Fruit fly (Drosophila melanogaster) whole organism, embryonic: ENCODE measurements around the gene Tim17b2.

ENCODE experiments used
- ATbp ChIP-seq: fragments of 200-800 bp; sonication (Bioruptor generic); optimal IDR thresholded peaks from 2 replicates; lab custom pipeline; 2017; ENCODE audit warnings: missing biosample characterization, mild to moderate bottlenecking, missing genetic modification characterization, missing genetic modification reagents
- Atf3 ChIP-seq: fragments of 200-800 bp; sonication (Bioruptor generic); optimal IDR thresholded peaks from 3 replicates; lab custom pipeline; 2016; ENCODE audit warnings: missing biosample characterization, missing genetic modification characterization
- Bgb ChIP-seq: fragments of 200-800 bp; sonication (Bioruptor generic); IDR thresholded peaks from 2 replicates; pipeline ENCODE4 v1.3.6; 2022; ENCODE audit warnings: missing biosample characterization, missing genetic modification characterization; ENCODE audit not compliant: partially characterized antibody
- CG14014 ChIP-seq: fragments of 200-800 bp; sonication (Bioruptor generic); IDR thresholded peaks from 2 replicates; pipeline ENCODE4 v1.3.6; 2022; ENCODE audit warnings: missing biosample characterization, missing genetic modification characterization
- CG14860 ChIP-seq: fragments of 200-800 bp; sonication (Bioruptor generic); IDR thresholded peaks from 3 replicates; pipeline ENCODE4 v1.3.6; 2022; ENCODE audit warnings: missing biosample characterization, missing genetic modification characterization; ENCODE audit not compliant: partially characterized antibody
- CG2129 ChIP-seq: fragments of 200-800 bp; sonication (Bioruptor generic); IDR thresholded peaks from 2 replicates; pipeline ENCODE4 v1.3.6; 2022; ENCODE audit warnings: missing biosample characterization, missing genetic modification characterization; ENCODE audit not compliant: partially characterized antibody
- CG2202 ChIP-seq: fragments of 200-800 bp; sonication (Bioruptor generic); optimal IDR thresholded peaks from 2 replicates; lab custom pipeline; 2018; ENCODE audit warnings: missing biosample characterization, mild to moderate bottlenecking, missing genetic modification characterization
- CG3847 ChIP-seq: fragments of 200-800 bp; sonication (Bioruptor generic); IDR thresholded peaks from 2 replicates; pipeline ENCODE4 v1.3.6; 2022; ENCODE audit warnings: missing biosample characterization, missing genetic modification characterization
- CG42726 ChIP-seq: fragments of 200-800 bp; sonication (Bioruptor generic); IDR thresholded peaks from 2 replicates; pipeline ENCODE4 v1.3.6; 2022; ENCODE audit warnings: missing biosample characterization, missing genetic modification characterization; ENCODE audit not compliant: partially characterized antibody
- CG6683 ChIP-seq: fragments of 200-800 bp; sonication (Bioruptor generic); optimal IDR thresholded peaks from 2 replicates; lab custom pipeline; 2017; ENCODE audit warnings: missing biosample characterization, mild to moderate bottlenecking, missing genetic modification characterization, missing genetic modification reagents
- CG6791 ChIP-seq: fragments of 200-800 bp; sonication (Bioruptor generic); IDR thresholded peaks from 3 replicates; pipeline ENCODE4 v1.3.6; 2022; ENCODE audit warnings: missing biosample characterization, missing genetic modification characterization; ENCODE audit not compliant: partially characterized antibody
- CG7745 ChIP-seq: fragments of 200-800 bp; sonication (Bioruptor generic); optimal IDR thresholded peaks from 2 replicates; lab custom pipeline; 2018; ENCODE audit warnings: missing biosample characterization, mild to moderate bottlenecking, missing genetic modification characterization, moderate library complexity
- CG8359 ChIP-seq: fragments of 200-800 bp; sonication (Bioruptor generic); optimal IDR thresholded peaks from 2 replicates; lab custom pipeline; 2017; ENCODE audit warnings: missing biosample characterization, mild to moderate bottlenecking, missing genetic modification characterization, borderline replicate concordance
- CG8478 ChIP-seq: fragments of >200 bp; optimal IDR thresholded peaks from 2 replicates; lab custom pipeline; 2018
- Dref ChIP-seq: fragments of 200-800 bp; sonication (Bioruptor generic); IDR thresholded peaks from 2 replicates; pipeline ENCODE4 v1.3.6; 2022; ENCODE audit warnings: missing biosample characterization, missing genetic modification characterization
- Eip74EF ChIP-seq, 2 experiments: fragments of 200-800 bp in 1 of 2; fragments of >200 bp in 1 of 2; sonication (Bioruptor generic) in 1 of 2; optimal IDR thresholded peaks; 2 replicates each; lab custom pipeline; 2017 to 2019; ENCODE audit warnings: missing biosample characterization in 2 of 2, missing genetic modification characterization in 2 of 2, mild to moderate bottlenecking in 1 of 2, moderate library complexity in 1 of 2
- Elba2 ChIP-seq: fragments of 200-800 bp; sonication (Bioruptor generic); optimal IDR thresholded peaks from 3 replicates; lab custom pipeline; 2016; ENCODE audit warnings: missing biosample characterization, missing genetic modification characterization
- Ets65A ChIP-seq: fragments of 200-800 bp; sonication (Bioruptor generic); peaks from one replicate; lab custom pipeline; 2016; ENCODE audit warnings: missing biosample characterization, missing genetic modification characterization
- GATAe ChIP-seq: fragments of 200-800 bp; sonication (Bioruptor generic); conservative IDR thresholded peaks from 2 replicates; pipeline ENCODE4 v1.3.6; 2022; ENCODE audit warnings: missing biosample characterization, missing genetic modification characterization
- H15 ChIP-seq: fragments of 200-800 bp; sonication (Bioruptor generic); IDR thresholded peaks from 3 replicates; pipeline ENCODE4 v1.3.6; 2022; ENCODE audit warnings: missing biosample characterization, missing genetic modification characterization
- MTF-1 ChIP-seq: fragments of 200-800 bp; sonication (Bioruptor generic); optimal IDR thresholded peaks from 2 replicates; lab custom pipeline; 2018; ENCODE audit warnings: missing biosample characterization, mild to moderate bottlenecking, missing genetic modification characterization, borderline replicate concordance
- Mes4 ChIP-seq: fragments of 200-800 bp; sonication (Bioruptor generic); optimal IDR thresholded peaks from 2 replicates; lab custom pipeline; 2016; ENCODE audit warnings: missing biosample characterization, missing genetic modification characterization
- Opbp ChIP-seq: fragments of 200-800 bp; sonication (Bioruptor generic); IDR thresholded peaks from 3 replicates; pipeline ENCODE4 v1.3.6; 2022; ENCODE audit warnings: missing biosample characterization, missing genetic modification characterization; ENCODE audit not compliant: partially characterized antibody
- Ptx1 ChIP-seq: fragments of 200-800 bp; sonication (Bioruptor generic); IDR thresholded peaks from 2 replicates; pipeline ENCODE4 v1.3.6; 2022; ENCODE audit warnings: missing biosample characterization, missing genetic modification characterization
- ac ChIP-seq: fragments of 200-800 bp; sonication (Bioruptor generic); optimal IDR thresholded peaks from 3 replicates; lab custom pipeline; 2017; ENCODE audit warnings: missing biosample characterization, mild to moderate bottlenecking, missing genetic modification characterization
- al ChIP-seq: fragments of 200-800 bp; sonication (Bioruptor generic); IDR thresholded peaks from 2 replicates; pipeline ENCODE4 v1.3.6; 2022; ENCODE audit warnings: missing biosample characterization, missing genetic modification characterization
- ash1 ChIP-seq: fragments of 200-800 bp; sonication (Bioruptor generic); optimal IDR thresholded peaks from 2 replicates; lab custom pipeline; 2018; ENCODE audit warnings: missing biosample characterization, mild to moderate bottlenecking, missing genetic modification characterization
- bigmax ChIP-seq: fragments of 200-800 bp; sonication (Bioruptor generic); optimal IDR thresholded peaks from 2 replicates; lab custom pipeline; 2018; ENCODE audit warnings: missing biosample characterization, mild to moderate bottlenecking, missing genetic modification characterization
- ci ChIP-seq: fragments of 200-800 bp; sonication (Bioruptor generic); IDR thresholded peaks from 3 replicates; pipeline ENCODE4 v1.3.6; 2022; ENCODE audit warnings: missing biosample characterization, missing genetic modification characterization
- ewg ChIP-seq: fragments of 200-800 bp; sonication (Bioruptor generic); optimal IDR thresholded peaks from 3 replicates; lab custom pipeline; 2017; ENCODE audit warnings: mild to moderate bottlenecking, missing biosample characterization, missing genetic modification reagents, missing genetic modification characterization
- eyg ChIP-seq: fragments of 200-800 bp; sonication (Bioruptor generic); optimal IDR thresholded peaks from 3 replicates; lab custom pipeline; 2016; ENCODE audit warnings: missing biosample characterization, missing genetic modification characterization
- fd96Cb ChIP-seq: fragments of 200-800 bp; sonication (Bioruptor generic); optimal IDR thresholded peaks from 2 replicates; lab custom pipeline; 2018; ENCODE audit warnings: missing biosample characterization, mild to moderate bottlenecking, missing genetic modification characterization, moderate library complexity
- gce ChIP-seq: fragments of 200-800 bp; sonication (Bioruptor generic); IDR thresholded peaks from 3 replicates; pipeline ENCODE4 v1.3.6; 2022; ENCODE audit warnings: missing biosample characterization, missing genetic modification characterization
- gt ChIP-seq: fragments of 200-800 bp; sonication (Bioruptor generic); IDR thresholded peaks from 2 replicates; pipeline ENCODE4 v1.3.6; 2022; ENCODE audit warnings: missing biosample characterization, missing genetic modification characterization
- ham ChIP-seq: fragments of 200-800 bp; sonication (Bioruptor generic); IDR thresholded peaks from 2 replicates; pipeline ENCODE4 v1.3.6; 2022; ENCODE audit warnings: missing biosample characterization, missing genetic modification characterization
- hth ChIP-seq: fragments of >200 bp; optimal IDR thresholded peaks from 2 replicates; lab custom pipeline; 2017; ENCODE audit warnings: inconsistent platforms
- klu ChIP-seq: fragments of 200-800 bp; sonication (Bioruptor generic); IDR thresholded peaks from 2 replicates; pipeline ENCODE4 v1.3.6; 2022; ENCODE audit warnings: missing biosample characterization, missing genetic modification characterization
- mirr ChIP-seq: fragments of 200-800 bp; sonication (Bioruptor generic); optimal IDR thresholded peaks from 3 replicates; lab custom pipeline; 2018; ENCODE audit warnings: missing biosample characterization, mild to moderate bottlenecking, missing genetic modification characterization
- nau ChIP-seq: fragments of 200-800 bp; sonication (Bioruptor generic); optimal IDR thresholded peaks from 3 replicates; lab custom pipeline; 2017; ENCODE audit warnings: missing biosample characterization, mild to moderate bottlenecking, missing genetic modification characterization, missing genetic modification reagents
- oc ChIP-seq: fragments of 200-800 bp; sonication (Bioruptor generic); optimal IDR thresholded peaks from 2 replicates; lab custom pipeline; 2018; ENCODE audit warnings: missing biosample characterization, mild to moderate bottlenecking, missing genetic modification characterization, moderate library complexity
- peb ChIP-seq: fragments of 200-800 bp; sonication (Bioruptor generic); IDR thresholded peaks from 2 replicates; pipeline ENCODE4 v1.3.6; 2022; ENCODE audit warnings: missing biosample characterization, missing genetic modification characterization
- psq ChIP-seq: fragments of 200-800 bp; sonication (Bioruptor generic); optimal IDR thresholded peaks from 2 replicates; lab custom pipeline; 2017; ENCODE audit warnings: missing biosample characterization, missing genetic modification characterization
- ro ChIP-seq: fragments of 200-800 bp; sonication (Bioruptor generic); IDR thresholded peaks from 2 replicates; pipeline ENCODE4 v1.3.6; 2022; ENCODE audit warnings: missing biosample characterization, missing genetic modification characterization
- salm ChIP-seq: fragments of 200-800 bp; sonication (Bioruptor generic); optimal IDR thresholded peaks from 2 replicates; lab custom pipeline; 2018; ENCODE audit warnings: missing biosample characterization, mild to moderate bottlenecking, missing genetic modification characterization
- scrt ChIP-seq: fragments of 200-800 bp; sonication (Bioruptor generic); optimal IDR thresholded peaks from 2 replicates; lab custom pipeline; 2018; ENCODE audit warnings: missing biosample characterization, mild to moderate bottlenecking, missing genetic modification characterization, moderate library complexity
- sqz ChIP-seq: fragments of 200-800 bp; sonication (Bioruptor generic); optimal IDR thresholded peaks from 3 replicates; lab custom pipeline; 2018; ENCODE audit warnings: missing biosample characterization, mild to moderate bottlenecking, missing genetic modification characterization
- stc ChIP-seq: fragments of 200-800 bp; sonication (Bioruptor generic); IDR thresholded peaks from 2 replicates; pipeline ENCODE4 v1.3.6; 2022; ENCODE audit warnings: missing biosample characterization, missing genetic modification characterization
- z ChIP-seq: fragments of 200-800 bp; sonication (Bioruptor generic); IDR thresholded peaks from 3 replicates; pipeline ENCODE4 v1.3.6; 2022; ENCODE audit warnings: missing biosample characterization, missing genetic modification characterization

The Tim17b2 gene

DNA sequence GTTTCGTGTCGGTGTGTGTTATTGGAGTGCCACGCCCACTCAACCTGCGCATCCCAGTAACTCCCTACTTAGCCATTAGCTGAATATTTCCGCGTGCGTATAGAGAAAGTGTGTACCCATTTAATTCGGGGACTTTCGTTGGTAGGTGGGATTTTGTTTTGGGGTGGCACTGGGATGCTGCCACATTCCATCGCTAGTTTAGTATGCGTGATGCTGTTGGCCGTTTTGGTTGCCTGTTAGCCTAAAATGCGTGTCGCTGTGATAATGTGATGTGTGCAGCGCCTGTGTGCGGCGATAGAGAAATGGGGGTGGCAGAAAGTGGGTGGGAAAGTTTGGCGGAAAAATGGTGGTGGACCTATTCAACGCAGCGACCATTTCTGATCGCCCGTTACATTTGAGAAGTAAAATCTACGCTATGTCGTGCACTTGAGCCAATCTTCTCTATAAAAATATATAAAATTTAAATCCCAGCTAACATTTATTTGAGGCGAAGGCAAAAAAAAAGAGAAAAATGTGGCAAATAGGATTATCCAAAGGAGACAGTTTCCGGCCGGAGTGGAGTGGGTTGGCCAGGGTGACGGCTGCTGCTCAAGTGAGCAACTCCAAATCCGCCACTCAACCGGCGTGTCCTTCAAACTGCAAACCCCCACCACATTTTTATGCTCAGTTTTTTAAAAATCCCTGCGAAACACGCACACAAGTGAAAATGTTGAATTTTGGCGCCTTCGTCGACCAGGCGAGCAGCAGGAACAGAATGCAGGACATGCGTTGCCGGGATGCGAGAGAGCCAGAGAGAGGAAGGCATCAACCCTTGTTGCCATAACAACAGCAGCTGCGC is 7.0 kb downstream of the Tim17b2 start (continued):
- TF ChIP-seq H15 (GFP tag; lab: Robert Waterston, UW) (0 out of 3 replicates have a peak, but pooled peaks have one; percentile 28), ac (GFP tag; lab: Kevin White, UChicago) (no peak), ro (GFP tag; lab: Robert Waterston, UW) (no peak), oc (tag; lab: Kevin White, UChicago) (peak; percentile 50), peb (GFP tag; lab: Robert Waterston, UW) (no peak), CG14860 (GFP tag; lab: Robert Waterston, UW) (0 out of 3 replicates have a peak, but pooled peaks have one; percentile 6), eyg (GFP tag; lab: Kevin White, UChicago) (no peak), salm (tag; lab: Kevin White, UChicago) (no peak), mirr (GFP tag; lab: Kevin White, UChicago) (no peak), MTF-1 (GFP tag; lab: Kevin White, UChicago) (no peak), GATAe (no peak), fd96Cb (tag; lab: Kevin White, UChicago) (no peak), z (GFP tag; lab: Robert Waterston, UW) (peak; percentile 68; the same call in 2 of the 3 replicates), CG7745 (tag; lab: Kevin White, UChicago) (no peak), ham (GFP tag; lab: Robert Waterston, UW) (no peak), al (GFP tag; lab: Robert Waterston, UW) (no peak), Bgb (GFP tag; lab: Robert Waterston, UW) (0 out of 2 replicates have a peak, but pooled peaks have one; percentile 13), Ets65A (GFP tag; lab: Kevin White, UChicago) (peak; percentile 73), CG6791 (GFP tag; lab: Robert Waterston, UW) (0 out of 3 replicates have a peak, but pooled peaks have one; percentile 47), CG2129 (GFP tag; lab: Robert Waterston, UW) (peak; percentile 12; the same call in 1 of the 2 replicates), psq (no peak), ci (GFP tag; lab: Robert Waterston, UW) (0 out of 3 replicates have a peak, but pooled peaks have one; percentile 29), Eip74EF (GFP tag; optimal IDR thresholded peaks at IDR 0.05; lab: Kevin White, UChicago) (no peak), CG8359 (no peak), sqz (GFP tag; lab: Kevin White, UChicago) (peak; percentile 65), ash1 (no peak), CG42726 (GFP tag; lab: Robert Waterston, UW) (no peak), CG14014 (GFP tag; lab: Robert Waterston, UW) (no peak), CG6683 (GFP tag; lab: Kevin White, UChicago) (no peak), nau (GFP tag; lab: Kevin White, UChicago) (no peak), scrt (GFP tag; lab: Kevin White, UChicago) (no peak), CG8478 (lab: Kevin White, UChicago) (no peak), ATbp (GFP tag; lab: Kevin White, UChicago) (no peak), Atf3 (no peak), gt (GFP tag; lab: Robert Waterston, UW) (0 out of 2 replicates have a peak, but pooled peaks have one; percentile 25), gce (0 out of 3 replicates have a peak, but pooled peaks have one; percentile 21), Opbp (GFP tag; lab: Robert Waterston, UW) (0 out of 3 replicates have a peak, but pooled peaks have one; percentile 16), CG3847 (GFP tag; lab: Robert Waterston, UW) (no peak), klu (no peak), bigmax (no peak), stc (GFP tag; lab: Robert Waterston, UW) (no peak), Mes4 (GFP tag; lab: Kevin White, UChicago) (no peak), CG2202 (no peak), hth (lab: Kevin White, UChicago) (no peak), ewg (GFP tag; lab: Kevin White, UChicago) (peak; percentile 82), Elba2 (GFP tag; lab: Kevin White, UChicago) (peak; percentile 49), Dref (GFP tag; lab: Robert Waterston, UW) (no peak), Ptx1 (no peak)
